Fruit fly (Drosophila melanogaster): ENCODE results near the gene CG46412.

- TF ChIP-seq acj6 (GFP tag; optimal IDR thresholded peaks at IDR 0.05) (no peak), CG11294 (GFP tag; IDR thresholded peaks at IDR 0.05) (no peak), lz (GFP tag; optimal IDR thresholded peaks at IDR 0.05) (no peak), Sox14 (GFP tag; optimal IDR thresholded peaks at IDR 0.05) (no peak), fd59A (GFP tag; optimal IDR thresholded peaks at IDR 0.05) (no peak)
These were observed 27.3 kb upstream of the CG46412 start, which contains the start of gene CG33268 for dm6 chr3L:11591131-11591530.
